Worm (Caenorhabditis elegans) whole organism, mixed stage, embryonic: ENCODE measurements around the gene ceh-33.
A peak's percentile ranks its signal among the peaks of the same experiment; 100 is the strongest.

ENCODE experiments used
- bed-3 ChIP-seq: fragments of 200-800 bp; sonication (Bioruptor generic); optimal IDR thresholded peaks from 3 replicates; lab custom pipeline; 2018; ENCODE audit warnings: mild to moderate bottlenecking, missing genetic modification characterization, moderate library complexity, missing compliant biosample characterization
- ceh-39 ChIP-seq: fragments of 150-350 bp; optimal IDR thresholded peaks from 2 replicates; lab custom pipeline; 2014; ENCODE audit warnings: missing biosample characterization, missing genetic modification characterization
- ceh-83 ChIP-seq: fragments of 200-800 bp; sonication (Bioruptor generic); optimal IDR thresholded peaks from 2 replicates; lab custom pipeline; 2018; ENCODE audit warnings: mild to moderate bottlenecking, missing genetic modification characterization, missing compliant biosample characterization
- ces-1 ChIP-seq: fragments of 150-350 bp; optimal IDR thresholded peaks from 2 replicates; lab custom pipeline; 2014; ENCODE audit warnings: missing biosample characterization, missing genetic modification reagents, missing genetic modification characterization
- cnd-1 ChIP-seq: fragments of 200-800 bp; sonication (Bioruptor generic); optimal IDR thresholded peaks from 2 replicates; lab custom pipeline; 2018; ENCODE audit warnings: mild to moderate bottlenecking, missing genetic modification characterization, missing compliant biosample characterization
- drap-1 ChIP-seq: fragments of 200-800 bp; sonication (Bioruptor generic); optimal IDR thresholded peaks from 3 replicates; lab custom pipeline; 2018; ENCODE audit warnings: mild to moderate bottlenecking, missing genetic modification characterization, missing compliant biosample characterization
- elt-1 ChIP-seq: sonication (generic microtip); optimal IDR thresholded peaks from 2 replicates; lab custom pipeline; 2017; ENCODE audit warnings: missing genetic modification characterization, mild to moderate bottlenecking, missing compliant biosample characterization, antibody characterized with exemption, moderate library complexity, borderline replicate concordance; ENCODE audit not compliant: insufficient read depth
- elt-3 ChIP-seq: fragments of 150-350 bp; optimal IDR thresholded peaks from 2 replicates; lab custom pipeline; 2014; ENCODE audit warnings: missing biosample characterization, missing genetic modification characterization
- flh-1 ChIP-seq: fragments of 200-800 bp; sonication (Bioruptor generic); optimal IDR thresholded peaks from 2 replicates; lab custom pipeline; 2018; ENCODE audit warnings: mild to moderate bottlenecking, missing genetic modification characterization, moderate library complexity, missing compliant biosample characterization
- ham-2 ChIP-seq: fragments of 200-800 bp; sonication (Bioruptor generic); optimal IDR thresholded peaks from 2 replicates; lab custom pipeline; 2018; ENCODE audit warnings: mild to moderate bottlenecking, missing genetic modification characterization, missing compliant biosample characterization
- hlh-1 ChIP-seq: fragments of 150-350 bp; optimal IDR thresholded peaks from 2 replicates; lab custom pipeline; 2014; ENCODE audit warnings: missing biosample characterization, missing genetic modification reagents, missing genetic modification characterization
- lin-13 ChIP-seq: fragments of 150-350 bp; optimal IDR thresholded peaks from 2 replicates; lab custom pipeline; 2014; ENCODE audit warnings: missing biosample characterization, missing genetic modification characterization
- lin-32 ChIP-seq: fragments of 200-800 bp; sonication (Bioruptor generic); optimal IDR thresholded peaks from 2 replicates; lab custom pipeline; 2018; ENCODE audit warnings: mild to moderate bottlenecking, missing genetic modification characterization, missing compliant biosample characterization
- lsy-2 ChIP-seq: fragments of 150-350 bp; optimal IDR thresholded peaks from 2 replicates; lab custom pipeline; 2014; ENCODE audit warnings: missing biosample characterization, missing genetic modification characterization
- mab-5 ChIP-seq: fragments of 150-350 bp; optimal IDR thresholded peaks from 2 replicates; lab custom pipeline; 2014; ENCODE audit warnings: missing biosample characterization, missing genetic modification characterization
- mep-1 ChIP-seq: fragments of 150-350 bp; optimal IDR thresholded peaks from 2 replicates; lab custom pipeline; 2017; ENCODE audit warnings: missing biosample characterization, missing genetic modification reagents, missing genetic modification characterization, inconsistent platforms
- mls-2 ChIP-seq: sonication (generic microtip); optimal IDR thresholded peaks from 2 replicates; lab custom pipeline; 2016; ENCODE audit warnings: mild to moderate bottlenecking, missing genetic modification characterization, moderate library complexity, missing compliant biosample characterization
- nhr-12 ChIP-seq: fragments of 150-350 bp; optimal IDR thresholded peaks from 2 replicates; lab custom pipeline; 2014; ENCODE audit warnings: missing biosample characterization, missing genetic modification characterization
- nhr-237 ChIP-seq: fragments of 150-350 bp; optimal IDR thresholded peaks from 2 replicates; lab custom pipeline; 2014; ENCODE audit warnings: missing biosample characterization, missing genetic modification characterization
- nhr-28 ChIP-seq: fragments of 150-350 bp; optimal IDR thresholded peaks from 2 replicates; lab custom pipeline; 2014; ENCODE audit warnings: missing biosample characterization, missing genetic modification characterization
- nhr-76 ChIP-seq: sonication (generic microtip); optimal IDR thresholded peaks from 2 replicates; lab custom pipeline; 2017; ENCODE audit warnings: missing biosample characterization, missing genetic modification characterization
- sem-2 ChIP-seq: fragments of 200-800 bp; sonication (Bioruptor generic); optimal IDR thresholded peaks from 2 replicates; lab custom pipeline; 2018; ENCODE audit warnings: mild to moderate bottlenecking, missing genetic modification characterization, missing compliant biosample characterization
- snpc-4 ChIP-seq: fragments of 150-350 bp; optimal IDR thresholded peaks from 2 replicates; lab custom pipeline; 2014; ENCODE audit warnings: missing biosample characterization, missing genetic modification characterization
- sptf-1 ChIP-seq: sonication (generic microtip); optimal IDR thresholded peaks from 2 replicates; lab custom pipeline; 2017; ENCODE audit warnings: mild to moderate bottlenecking, missing genetic modification characterization, moderate library complexity, missing compliant biosample characterization
- tbx-8 ChIP-seq: fragments of 200-800 bp; sonication (Bioruptor generic); optimal IDR thresholded peaks from 2 replicates; lab custom pipeline; 2018; ENCODE audit warnings: mild to moderate bottlenecking, missing genetic modification characterization, moderate library complexity, missing compliant biosample characterization
- unc-120 ChIP-seq: sonication (generic microtip); optimal IDR thresholded peaks from 2 replicates; lab custom pipeline; 2017; ENCODE audit warnings: missing genetic modification characterization, missing compliant biosample characterization; ENCODE audit not compliant: poor library complexity, severe bottlenecking
- unc-39 ChIP-seq: fragments of 150-350 bp; optimal IDR thresholded peaks from 2 replicates; lab custom pipeline; 2014; ENCODE audit warnings: missing biosample characterization, missing genetic modification characterization
- unc-62 ChIP-seq: fragments of 150-350 bp; optimal IDR thresholded peaks from 2 replicates; lab custom pipeline; 2014; ENCODE audit warnings: missing biosample characterization, missing genetic modification reagents, missing genetic modification characterization
- zip-8 ChIP-seq: fragments of 150-350 bp; optimal IDR thresholded peaks from 2 replicates; lab custom pipeline; 2014; ENCODE audit warnings: missing biosample characterization, missing genetic modification characterization
- ztf-11 ChIP-seq: fragments of 150-350 bp; optimal IDR thresholded peaks from 2 replicates; lab custom pipeline; 2014; ENCODE audit warnings: missing biosample characterization, missing genetic modification characterization

ceh-33 gene

DNA sequence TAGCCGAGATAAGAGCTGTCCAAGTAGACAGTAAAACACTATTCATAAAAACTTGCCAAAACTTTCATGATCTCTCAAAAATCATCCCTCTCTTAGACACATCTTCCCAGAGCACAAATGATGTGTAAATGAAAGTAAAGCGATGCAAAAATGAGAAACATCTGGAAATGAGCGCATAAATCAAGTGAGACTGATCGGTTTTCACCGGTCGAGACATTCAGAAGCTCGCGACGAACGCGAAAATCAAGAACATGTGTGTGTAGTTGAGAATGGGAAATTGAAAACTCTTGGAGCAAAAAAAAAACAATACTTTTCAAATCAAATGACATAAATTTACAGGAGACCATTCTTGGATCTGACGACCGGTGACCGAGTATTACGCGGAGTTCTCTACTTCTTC lies 20.1 kb downstream of the ceh-33 start:
- TF ChIP-seq unc-62 (GFP tag; lab: Kevin White, UChicago) (no peak), ceh-83 (GFP tag; lab: Kevin White, UChicago) (no peak), sptf-1 (tag; lab: Kevin White, UChicago) (no peak), zip-8 (no peak), mep-1 (tag; lab: Kevin White, UChicago) (no peak), ztf-11 (no peak), elt-3 (tag; lab: Kevin White, UChicago) (no peak), nhr-12 (tag; lab: Kevin White, UChicago) (no peak), elt-1 (tag; lab: Kevin White, UChicago) (no peak), tbx-8 (GFP tag; lab: Kevin White, UChicago) (no peak), drap-1 (GFP tag; lab: Kevin White, UChicago) (no peak), cnd-1 (tag; lab: Kevin White, UChicago) (no peak), sem-2 (no peak), ceh-39 (tag; lab: Kevin White, UChicago) (no peak), nhr-237 (no peak)

DNA sequence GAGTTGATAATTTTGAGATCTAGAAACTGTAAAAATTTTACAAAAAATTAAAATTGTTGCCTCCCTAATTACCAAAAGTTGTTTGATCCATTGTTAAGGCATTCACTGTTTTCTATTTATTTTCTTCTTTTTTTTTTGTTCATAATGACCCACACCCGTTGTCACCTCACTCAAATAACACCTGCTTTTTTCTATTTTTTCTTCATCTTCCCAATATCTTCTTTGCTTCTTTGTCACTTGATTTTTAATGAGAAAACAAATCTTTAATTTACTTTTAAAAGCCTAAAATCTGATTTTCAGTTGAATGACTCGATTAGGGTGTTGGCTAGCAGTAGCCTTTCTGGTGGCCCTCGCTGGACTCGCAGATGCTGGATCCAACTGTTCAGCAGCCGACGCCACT lies 21.1 kb downstream of the ceh-33 start, which contains the start of gene ncx-2:
Gene ncx-2, plus strand, starts transcription at position 301 of the 400 bp plus-strand sequence.
- TF ChIP-seq snpc-4 (tag; lab: Kevin White, UChicago) (no peak), nhr-76 (no peak), ztf-11 (no peak), unc-120 (tag; lab: Kevin White, UChicago) (no peak), ceh-83 (GFP tag; lab: Kevin White, UChicago) (no peak), zip-8 (no peak), bed-3 (no peak), hlh-1 (tag; lab: Kevin White, UChicago) (no peak), elt-1 (tag; lab: Kevin White, UChicago) (no peak)
- TF ChIP-seq, all 35 proteins: peak for 0

DNA sequence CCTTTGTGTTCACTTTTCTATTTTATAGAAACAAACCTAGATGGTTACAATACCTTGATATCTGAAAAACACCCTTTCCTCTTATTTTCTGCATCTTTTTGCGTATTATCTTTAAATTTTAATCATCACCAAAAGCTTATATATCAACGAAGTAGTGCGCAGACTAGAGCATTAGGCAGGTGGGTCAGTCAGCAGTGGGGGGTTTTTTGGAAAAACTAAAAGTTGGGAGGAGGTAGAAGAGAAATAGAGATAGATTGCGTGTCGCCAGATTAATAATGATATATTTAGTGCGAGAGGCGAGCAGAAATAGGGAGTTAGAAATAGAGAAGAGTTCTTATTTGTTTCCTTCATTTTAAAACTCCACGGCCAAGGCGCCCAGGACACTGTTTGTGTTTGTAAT lies 23.2 kb downstream of the ceh-33 start:
- TF ChIP-seq lsy-2 (no peak), elt-3 (tag; lab: Kevin White, UChicago) (no peak), ham-2 (GFP tag; lab: Kevin White, UChicago) (no peak), nhr-28 (tag; lab: Kevin White, UChicago) (no peak), mep-1 (tag; lab: Kevin White, UChicago) (no peak), snpc-4 (tag; lab: Kevin White, UChicago) (no peak), nhr-76 (no peak)

DNA sequence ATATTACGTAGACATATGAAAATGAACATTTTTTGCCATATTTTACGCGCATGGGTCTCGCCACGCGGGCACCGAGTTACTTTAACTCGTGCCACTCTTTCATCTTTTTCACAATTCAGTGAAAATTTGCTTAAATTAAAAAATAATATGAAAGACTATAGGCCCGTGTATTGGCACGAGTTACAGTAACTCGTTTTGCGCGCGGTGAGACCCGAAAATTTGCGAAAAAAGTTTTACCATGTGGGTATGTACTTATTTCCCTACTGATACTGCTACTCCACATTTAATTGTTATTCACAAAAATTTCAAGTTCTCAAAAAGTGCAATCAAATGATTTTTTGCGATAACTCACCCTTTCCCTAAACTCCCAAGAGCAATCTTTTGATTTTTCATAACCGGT lies 26.7 kb downstream of the ceh-33 start:
- no peak for TF ChIP-seq nhr-237
- no peak for TF ChIP-seq ceh-83 (GFP tag; lab: Kevin White, UChicago)
- TF ChIP-seq lin-13 (tag; lab: Kevin White, UChicago): no peak
- no peak for TF ChIP-seq tbx-8 (GFP tag; lab: Kevin White, UChicago)
- no peak for TF ChIP-seq nhr-12 (tag; lab: Kevin White, UChicago)
- TF ChIP-seq ceh-39 (tag; lab: Kevin White, UChicago): no peak
- no peak for TF ChIP-seq mep-1 (tag; lab: Kevin White, UChicago)
- TF ChIP-seq lin-32 (GFP tag; lab: Kevin White, UChicago): no peak
- no peak for TF ChIP-seq mab-5
- TF ChIP-seq unc-120 (tag; lab: Kevin White, UChicago): no peak
- no peak for TF ChIP-seq snpc-4 (tag; lab: Kevin White, UChicago)

DNA sequence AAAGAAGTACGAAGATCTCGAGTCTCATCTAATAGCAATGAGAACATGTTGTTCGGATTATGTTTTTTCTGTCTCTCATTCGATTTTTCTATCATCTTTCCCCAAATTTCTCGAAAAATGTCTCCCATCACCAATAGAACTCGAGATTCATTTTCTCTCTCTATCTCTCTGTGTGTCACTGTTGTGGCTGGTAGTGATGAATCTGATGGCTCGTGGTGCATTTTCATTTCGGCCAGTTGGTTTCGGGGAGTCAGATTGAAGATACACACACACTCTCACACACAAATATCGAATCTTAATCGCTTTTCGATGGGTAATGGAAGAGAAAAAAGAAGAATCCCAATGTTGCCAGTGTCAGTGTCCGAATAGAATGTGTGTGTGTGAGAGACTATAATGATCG lies 28.5 kb downstream of the ceh-33 start:
- TF ChIP-seq mls-2 (tag; lab: Kevin White, UChicago): no peak
- TF ChIP-seq elt-3 (tag; lab: Kevin White, UChicago): no peak
- peak; percentile 84 for TF ChIP-seq hlh-1 (tag; lab: Kevin White, UChicago)
- TF ChIP-seq unc-120 (tag; lab: Kevin White, UChicago): peak; percentile 61
- no peak for TF ChIP-seq sem-2
- peak; percentile 80 for TF ChIP-seq unc-62 (GFP tag; lab: Kevin White, UChicago)
- no peak for TF ChIP-seq flh-1
- no peak for TF ChIP-seq nhr-12 (tag; lab: Kevin White, UChicago)
- no peak for TF ChIP-seq lin-13 (tag; lab: Kevin White, UChicago)

DNA sequence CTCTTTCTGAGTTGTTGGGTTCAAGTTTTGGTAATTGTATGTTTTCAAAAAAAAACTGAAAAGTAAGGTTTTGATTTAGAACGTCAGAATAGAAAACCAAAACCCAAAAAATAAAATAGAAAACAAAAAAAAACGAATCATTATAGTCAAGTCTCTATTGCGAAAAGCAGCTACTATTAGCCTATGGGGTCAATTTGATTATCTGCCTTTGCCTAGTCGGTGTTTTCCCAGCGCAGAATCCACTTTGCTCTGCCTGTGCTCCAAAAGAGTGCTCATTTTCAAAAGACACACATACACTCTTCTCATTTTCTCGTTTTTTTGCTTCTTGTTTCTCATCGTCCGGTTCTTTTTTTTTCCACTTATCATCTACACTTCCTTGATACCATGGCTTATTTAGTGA lies 35.8 kb downstream of the ceh-33 start:
- TF ChIP-seq nhr-237: no peak
- TF ChIP-seq ces-1 (GFP tag; lab: Kevin White, UChicago): peak; percentile 79
- TF ChIP-seq unc-39 (tag; lab: Kevin White, UChicago): no peak
